Worm (Caenorhabditis elegans): Measurements from ENCODE around the gene C16D9.4.

DNA sequence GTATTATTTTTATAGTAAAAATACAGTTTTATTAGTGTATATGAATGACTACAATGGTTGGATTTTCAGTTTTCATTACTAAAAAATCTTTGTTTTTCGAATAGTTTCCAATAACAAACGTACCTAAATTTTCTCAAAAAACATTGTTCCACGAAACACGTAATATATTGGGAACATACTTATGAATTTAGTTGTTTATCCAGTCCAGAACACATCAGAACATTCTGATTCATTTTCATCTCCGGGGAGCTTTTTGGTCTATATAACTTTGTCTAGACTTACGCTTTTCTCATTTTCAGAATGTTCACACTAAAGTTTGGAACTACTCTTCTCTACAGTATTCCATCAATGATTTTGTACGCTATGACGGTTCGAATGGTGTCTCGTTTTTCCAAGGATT, 49.1 kb upstream of the C16D9.4 start, which contains the start of gene srg-33:
- no peak for TF ChIP-seq lsy-2 (tag; optimal IDR thresholded peaks at IDR 0.05)
- TF ChIP-seq dpl-1 (GFP tag; optimal IDR thresholded peaks at IDR 0.05): no peak
- TF ChIP-seq R02D3.7 (tag; optimal IDR thresholded peaks at IDR 0.05): no peak
- no peak for TF ChIP-seq lin-13 (GFP tag; optimal IDR thresholded peaks at IDR 0.05)
- no peak for TF ChIP-seq F26F4.8 (GFP tag; conservative IDR thresholded peaks at IDR 0.05)
- TF ChIP-seq lin-29 (GFP tag; IDR thresholded peaks at IDR 0.05): no peak
- TF ChIP-seq fkh-10 (GFP tag; optimal IDR thresholded peaks at IDR 0.05): no peak
- TF ChIP-seq fos-1 (tag; optimal IDR thresholded peaks at IDR 0.05): no peak
- TF ChIP-seq lin-39 (tag; optimal IDR thresholded peaks at IDR 0.05): no peak
- TF ChIP-seq nhr-11 (tag; optimal IDR thresholded peaks at IDR 0.05): no peak
- no peak for TF ChIP-seq mep-1 (tag; optimal IDR thresholded peaks at IDR 0.05)
